Worm (Caenorhabditis elegans) whole organism, young adult: Measurements from ENCODE around the gene nhr-129.

Experiments used
- B0261.1 ChIP-seq: sonication (generic microtip); optimal IDR thresholded peaks from 2 replicates; lab custom pipeline; 2016; ENCODE audit warnings: mild to moderate bottlenecking, missing genetic modification characterization, moderate library complexity, missing compliant biosample characterization
- F37B4.10 ChIP-seq: fragments of 200-800 bp; sonication (Bioruptor generic); IDR thresholded peaks from 2 replicates; pipeline ENCODE4 v1.3.6; 2022; ENCODE audit warnings: missing genetic modification characterization, missing compliant biosample characterization
- F52B5.7 ChIP-seq: sonication (generic microtip); optimal IDR thresholded peaks from 2 replicates; lab custom pipeline; 2016; ENCODE audit warnings: mild to moderate bottlenecking, missing genetic modification characterization, missing compliant biosample characterization
- K11D2.4 ChIP-seq: fragments of 200-800 bp; sonication (Bioruptor generic); IDR thresholded peaks from 2 replicates; pipeline ENCODE4 v1.3.6; 2022; ENCODE audit warnings: missing genetic modification reagents, missing genetic modification characterization, missing compliant biosample characterization
- T26A5.8 ChIP-seq: sonication (generic microtip); optimal IDR thresholded peaks from 2 replicates; lab custom pipeline; 2016; ENCODE audit warnings: missing genetic modification characterization, missing compliant biosample characterization
- atf-7 ChIP-seq: sonication (generic microtip); optimal IDR thresholded peaks from 2 replicates; lab custom pipeline; 2017; ENCODE audit warnings: mild to moderate bottlenecking, missing genetic modification characterization, missing compliant biosample characterization
- athp-1 ChIP-seq: sonication (generic microtip); optimal IDR thresholded peaks from 2 replicates; lab custom pipeline; 2017; ENCODE audit warnings: mild to moderate bottlenecking, missing genetic modification characterization, missing compliant biosample characterization
- cebp-1 ChIP-seq, 2 experiments: fragments of 200-800 bp in 1 of 2; sonication (Bioruptor generic) in 1 of 2; sonication (generic microtip) in 1 of 2; IDR thresholded peaks in 1 of 2; optimal IDR thresholded peaks in 1 of 2; 2 replicates each; pipeline versions ENCODE4 v1.3.6 to Lab custom; 2017 to 2022; ENCODE audit warnings: missing compliant biosample characterization in 2 of 2, missing genetic modification characterization in 2 of 2, mild to moderate bottlenecking in 1 of 2, missing genetic modification reagents in 1 of 2, moderate library complexity in 1 of 2
- cebp-2 ChIP-seq: fragments of 200-800 bp; sonication (Bioruptor generic); IDR thresholded peaks from 2 replicates; pipeline ENCODE4 v1.3.6; 2022; ENCODE audit warnings: missing genetic modification characterization, missing compliant biosample characterization
- chd-7 ChIP-seq: sonication (generic microtip); optimal IDR thresholded peaks from 2 replicates; lab custom pipeline; 2016; ENCODE audit warnings: mild to moderate bottlenecking, missing genetic modification characterization, moderate library complexity, missing compliant biosample characterization
- die-1 ChIP-seq: sonication (generic microtip); optimal IDR thresholded peaks from 2 replicates; lab custom pipeline; 2016; ENCODE audit warnings: missing genotype, mild to moderate bottlenecking, missing genetic modification characterization, missing compliant biosample characterization
- dox-1 ChIP-seq: fragments of 200-800 bp; sonication (Bioruptor generic); IDR thresholded peaks from 2 replicates; pipeline ENCODE4 v1.3.6; 2022; ENCODE audit warnings: missing genetic modification reagents, missing genetic modification characterization, missing compliant biosample characterization
- efl-1 ChIP-seq: fragments of 150-350 bp; optimal IDR thresholded peaks from 2 replicates; lab custom pipeline; 2014; ENCODE audit warnings: missing biosample characterization, missing genetic modification reagents, missing genetic modification characterization
- egl-44 ChIP-seq: fragments of 200-800 bp; sonication (Bioruptor generic); IDR thresholded peaks from 2 replicates; pipeline ENCODE4 v1.3.6; 2022; ENCODE audit warnings: missing genetic modification reagents, missing genetic modification characterization, missing compliant biosample characterization
- egrh-3 ChIP-seq: fragments of 200-800 bp; sonication (Bioruptor generic); IDR thresholded peaks from 2 replicates; pipeline ENCODE4 v1.3.6; 2022; ENCODE audit warnings: missing genetic modification reagents, missing genetic modification characterization, missing compliant biosample characterization
- ets-4 ChIP-seq: fragments of 200-800 bp; sonication (Bioruptor generic); optimal IDR thresholded peaks from 2 replicates; lab custom pipeline; 2018; ENCODE audit warnings: mild to moderate bottlenecking, missing genetic modification characterization, missing compliant biosample characterization
- hlh-12 ChIP-seq: sonication (generic microtip); optimal IDR thresholded peaks from 2 replicates; lab custom pipeline; 2016; ENCODE audit warnings: missing genetic modification characterization, missing compliant biosample characterization
- hlh-26 ChIP-seq: fragments of 200-800 bp; sonication (Bioruptor generic); conservative IDR thresholded peaks from 2 replicates; pipeline ENCODE4 v1.3.6; 2022; ENCODE audit warnings: missing genetic modification reagents, missing genetic modification characterization, missing compliant biosample characterization
- hmg-1.2 ChIP-seq: fragments of 200-800 bp; sonication (Bioruptor generic); IDR thresholded peaks from 2 replicates; pipeline ENCODE4 v1.3.6; 2022; ENCODE audit warnings: missing genetic modification reagents, missing genetic modification characterization, missing compliant biosample characterization
- hrde-1 ChIP-seq: sonication (generic microtip); optimal IDR thresholded peaks from 2 replicates; lab custom pipeline; 2016; ENCODE audit warnings: missing genetic modification characterization, mild to moderate bottlenecking, missing compliant biosample characterization, moderate library complexity, missing genotype, missing genetic modification reagents, borderline replicate concordance
- lin-26 ChIP-seq: fragments of 200-800 bp; sonication (Bioruptor generic); IDR thresholded peaks from 2 replicates; pipeline ENCODE4 v1.3.6; 2022; ENCODE audit warnings: missing genetic modification reagents, missing genetic modification characterization, missing compliant biosample characterization
- lin-35 ChIP-seq, 3 experiments: fragments of 150-350 bp in 2 of 3; sonication (generic microtip) in 1 of 3; optimal IDR thresholded peaks; 2 replicates each; lab custom pipeline; 2014 to 2018; ENCODE audit warnings: missing biosample characterization in 3 of 3, missing genetic modification characterization in 3 of 3, missing genetic modification reagents in 3 of 3
- madf-10 ChIP-seq: sonication (generic microtip); optimal IDR thresholded peaks from 2 replicates; lab custom pipeline; 2016; ENCODE audit warnings: mild to moderate bottlenecking, missing genetic modification characterization, missing compliant biosample characterization
- madf-6 ChIP-seq: fragments of 200-800 bp; sonication (Bioruptor generic); IDR thresholded peaks from 2 replicates; pipeline ENCODE4 v1.3.6; 2022; ENCODE audit warnings: missing genetic modification reagents, missing genetic modification characterization, missing compliant biosample characterization
- madf-8 ChIP-seq: fragments of 200-800 bp; sonication (Bioruptor generic); conservative IDR thresholded peaks from 2 replicates; pipeline ENCODE4 v1.3.6; 2022; ENCODE audit warnings: missing genetic modification reagents, missing genetic modification characterization, missing compliant biosample characterization
- nfya-1 ChIP-seq: sonication (generic microtip); optimal IDR thresholded peaks from 2 replicates; lab custom pipeline; 2017; ENCODE audit warnings: antibody characterized with exemption, missing compliant biosample characterization, missing genetic modification characterization, borderline replicate concordance; ENCODE audit not compliant: insufficient read depth
- nhr-120 ChIP-seq: fragments of 200-800 bp; sonication (Bioruptor generic); IDR thresholded peaks from 2 replicates; pipeline ENCODE4 v1.3.6; 2022; ENCODE audit warnings: missing genetic modification characterization, missing compliant biosample characterization
- nhr-27 ChIP-seq: fragments of 200-800 bp; sonication (Bioruptor generic); optimal IDR thresholded peaks from 2 replicates; lab custom pipeline; 2018; ENCODE audit warnings: mild to moderate bottlenecking, missing genetic modification characterization, moderate library complexity, missing compliant biosample characterization
- nhr-80 ChIP-seq: sonication (generic microtip); optimal IDR thresholded peaks from 2 replicates; lab custom pipeline; 2016; ENCODE audit warnings: missing genetic modification characterization, missing compliant biosample characterization
- rcor-1 ChIP-seq: fragments of 200-800 bp; sonication (Bioruptor generic); IDR thresholded peaks from 2 replicates; pipeline ENCODE4 v1.3.6; 2022; ENCODE audit warnings: missing genetic modification reagents, missing genetic modification characterization, missing compliant biosample characterization
- rec-8 ChIP-seq, 2 experiments: sonication (generic microtip); optimal IDR thresholded peaks; 2 replicates each; lab custom pipeline; 2016; ENCODE audit warnings: mild to moderate bottlenecking in 2 of 2, missing genetic modification characterization in 2 of 2, missing genetic modification reagents in 2 of 2, missing genotype in 2 of 2, missing biosample characterization in 1 of 2, missing compliant biosample characterization in 1 of 2, moderate library complexity in 1 of 2
- rpc-1 ChIP-seq, 2 experiments: fragments of 150-350 bp in 1 of 2; sonication (generic microtip) in 1 of 2; optimal IDR thresholded peaks; 2 replicates each; lab custom pipeline; 2014 to 2018; ENCODE audit warnings: missing biosample characterization in 1 of 2, missing genetic modification characterization in 1 of 2, missing genetic modification reagents in 1 of 2, missing genotype in 1 of 2
- snpc-4 ChIP-seq, 5 experiments: fragments of 150-350 bp in 1 of 5; sonication (generic microtip) in 4 of 5; optimal IDR thresholded peaks; 2 replicates each; lab custom pipeline; 2014 to 2018; ENCODE audit warnings: missing genetic modification characterization in 5 of 5, missing biosample characterization in 3 of 5, antibody characterized with exemption in 2 of 5, mild to moderate bottlenecking in 2 of 5, missing compliant biosample characterization in 2 of 5, missing genotype in 2 of 5, moderate library complexity in 2 of 5, missing genetic modification reagents in 1 of 5
- somi-1 ChIP-seq: fragments of 200-800 bp; sonication (Bioruptor generic); optimal IDR thresholded peaks from 2 replicates; lab custom pipeline; 2018; ENCODE audit warnings: mild to moderate bottlenecking, missing genetic modification characterization, missing compliant biosample characterization
- unc-62 ChIP-seq: fragments of 150-350 bp; optimal IDR thresholded peaks from 2 replicates; lab custom pipeline; 2014; ENCODE audit warnings: missing biosample characterization, missing genetic modification reagents, missing genetic modification characterization
- zfh-2 ChIP-seq: fragments of 200-800 bp; sonication (Bioruptor generic); conservative IDR thresholded peaks from 2 replicates; pipeline ENCODE4 v1.3.6; 2022; ENCODE audit warnings: missing genetic modification reagents, missing genetic modification characterization, missing compliant biosample characterization
- ztf-22 ChIP-seq: fragments of 200-800 bp; sonication (Bioruptor generic); optimal IDR thresholded peaks from 2 replicates; lab custom pipeline; 2018; ENCODE audit warnings: mild to moderate bottlenecking, missing genetic modification characterization, moderate library complexity, missing compliant biosample characterization
- ztf-28 ChIP-seq: fragments of 200-800 bp; sonication (Bioruptor generic); IDR thresholded peaks from 2 replicates; pipeline ENCODE4 v1.3.6; 2022; ENCODE audit warnings: missing genetic modification reagents, missing genetic modification characterization, missing compliant biosample characterization

The nhr-129 gene

ce11 chrV:13374532-13374931 lies 43.7 kb upstream of the nhr-129 start:
- TF ChIP-seq nfya-1 (tag; lab: Kevin White, UChicago) (no peak), nhr-80 (peak; percentile 17), ztf-28 (GFP tag; lab: Robert Waterston, UW) (no peak), nhr-27 (tag; lab: Kevin White, UChicago) (no peak), dox-1 (GFP tag; lab: Robert Waterston, UW) (peak; percentile 50; the same call in 1 of the 2 replicates), hrde-1 (tag; lab: Kevin White, UChicago) (no peak), zfh-2 (peak; percentile 89), egrh-3 (GFP tag; lab: Robert Waterston, UW) (peak; percentile 63), hlh-12 (tag; lab: Kevin White, UChicago) (no peak)

- TF ChIP-seq madf-10: peak; percentile 6
- TF ChIP-seq cebp-2: no peak
- TF ChIP-seq efl-1: no peak
- TF ChIP-seq atf-7 (tag; lab: Kevin White, UChicago): peak; percentile 41
- TF ChIP-seq nhr-80: peak; percentile 86
- no peak for TF ChIP-seq K11D2.4
- no peak for TF ChIP-seq somi-1
- TF ChIP-seq unc-62 (GFP tag; lab: Kevin White, UChicago): no peak
- TF ChIP-seq lin-35 (GFP tag; optimal IDR thresholded peaks at IDR 0.05; lab: Kevin White, UChicago): no peak
- no peak for TF ChIP-seq cebp-1 (GFP tag; IDR thresholded peaks at IDR 0.05; lab: Robert Waterston, UW)
- TF ChIP-seq cebp-1 (tag; optimal IDR thresholded peaks at IDR 0.05; lab: Kevin White, UChicago): peak; percentile 21
- no peak for TF ChIP-seq madf-8 (GFP tag; lab: Robert Waterston, UW)
- no peak for TF ChIP-seq rpc-1 (optimal IDR thresholded peaks at IDR 0.05; lab: Kevin White, UChicago)
- TF ChIP-seq rpc-1 (tag; optimal IDR thresholded peaks at IDR 0.05; lab: Kevin White, UChicago): no peak
- no peak for TF ChIP-seq nfya-1 (tag; lab: Kevin White, UChicago)
- TF ChIP-seq egl-44 (GFP tag; lab: Robert Waterston, UW): 0 out of 2 replicates have a peak, but pooled peaks have one; percentile 25
- no peak for TF ChIP-seq ets-4
- TF ChIP-seq F52B5.7: no peak
- TF ChIP-seq chd-7 (tag; lab: Kevin White, UChicago): no peak
Measured at ce11 chrV:13373643-13374042, 42.8 kb upstream of the nhr-129 start.

DNA sequence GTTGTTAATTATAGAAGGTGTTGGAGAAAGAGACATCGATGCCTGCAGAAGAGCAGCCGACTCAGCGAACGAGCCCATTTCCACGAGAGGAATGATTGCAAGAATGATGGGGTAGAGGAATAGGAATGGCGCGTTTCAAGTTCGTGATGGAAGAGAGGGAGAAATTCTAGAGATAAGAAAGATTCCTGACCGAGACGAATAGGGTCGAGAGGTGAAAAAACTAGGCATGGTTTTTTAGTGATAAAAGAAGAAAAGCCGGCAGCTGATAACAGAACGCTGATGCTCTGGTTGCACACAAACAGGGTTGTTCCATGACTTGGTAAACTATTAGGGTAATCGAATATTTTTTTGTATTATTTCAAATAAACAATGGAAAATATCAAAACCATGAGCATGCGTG lies 42.0 kb upstream of the nhr-129 start:
- TF ChIP-seq hmg-1.2 (GFP tag; lab: Robert Waterston, UW): no peak
- no peak for TF ChIP-seq chd-7 (tag; lab: Kevin White, UChicago)
- no peak for TF ChIP-seq B0261.1
- no peak for TF ChIP-seq T26A5.8 (tag; lab: Kevin White, UChicago)
- TF ChIP-seq somi-1: no peak
- TF ChIP-seq zfh-2: peak; percentile 50; the same call in 1 of the 2 replicates
- TF ChIP-seq rcor-1 (GFP tag; lab: Robert Waterston, UW): no peak
- TF ChIP-seq athp-1 (tag; lab: Kevin White, UChicago): no peak
- no peak for TF ChIP-seq cebp-2
- peak; percentile 52 for TF ChIP-seq ztf-22
- TF ChIP-seq hlh-26 (GFP tag; lab: Robert Waterston, UW): no peak
- TF ChIP-seq snpc-4 (GFP tag; optimal IDR thresholded peaks at IDR 0.05; lab: Kevin White, UChicago): no peak
- TF ChIP-seq snpc-4 (tag; optimal IDR thresholded peaks at IDR 0.05; lab: Kevin White, UChicago): no peak
- TF ChIP-seq lin-26 (GFP tag; lab: Robert Waterston, UW): no peak
- TF ChIP-seq egl-44 (GFP tag; lab: Robert Waterston, UW): 0 out of 2 replicates have a peak, but pooled peaks have one; percentile 59
- TF ChIP-seq dox-1 (GFP tag; lab: Robert Waterston, UW): peak; percentile 64
- no peak for TF ChIP-seq die-1 (tag; lab: Kevin White, UChicago)
- no peak for TF ChIP-seq cebp-1 (GFP tag; IDR thresholded peaks at IDR 0.05; lab: Robert Waterston, UW)
- TF ChIP-seq cebp-1 (tag; optimal IDR thresholded peaks at IDR 0.05; lab: Kevin White, UChicago): peak; percentile 13
- TF ChIP-seq madf-6 (GFP tag; lab: Robert Waterston, UW): no peak
- no peak for TF ChIP-seq nhr-120 (GFP tag; lab: Robert Waterston, UW)
- TF ChIP-seq lin-35 (GFP tag; optimal IDR thresholded peaks at IDR 0.05; lab: Kevin White, UChicago): no peak
- peak; percentile 97 for TF ChIP-seq nhr-80
- TF ChIP-seq F37B4.10: no peak
- TF ChIP-seq rec-8 (tag; optimal IDR thresholded peaks at IDR 0.05; lab: Kevin White, UChicago): no peak
